Fruit fly (Drosophila melanogaster): ENCODE results near the gene CG8564.

DNA sequence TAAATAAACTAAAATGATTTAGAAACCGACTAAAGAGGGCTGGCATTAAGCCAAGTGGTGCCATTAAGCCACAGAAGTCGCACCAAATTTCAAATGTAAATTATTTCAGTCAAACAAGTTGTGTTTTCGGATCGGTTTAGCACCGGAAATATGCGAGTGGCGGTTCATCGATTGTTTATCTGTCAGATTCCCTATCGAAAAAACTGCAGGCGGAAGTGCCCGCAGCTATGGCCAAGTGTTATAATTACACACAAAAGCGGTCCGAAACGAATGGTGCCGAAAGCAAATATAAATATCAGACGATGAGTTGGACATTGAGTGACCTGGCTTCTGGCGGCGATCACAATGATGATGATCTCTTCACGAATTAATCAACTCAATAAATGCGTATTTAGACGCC lies 2.3 kb upstream of the CG8564 start:
- no peak for TF ChIP-seq psq (optimal IDR thresholded peaks at IDR 0.05)
- no peak for TF ChIP-seq EcR (GFP tag; optimal IDR thresholded peaks at IDR 0.05)
- TF ChIP-seq pan (optimal IDR thresholded peaks at IDR 0.05): no peak
- no peak for TF ChIP-seq CG8478 (optimal IDR thresholded peaks at IDR 0.05)
